Worm (Caenorhabditis elegans) whole organism, midembryonic: ENCODE data around the gene erd-2.2.

Experiments used
- T22C8.4 ChIP-seq: fragments of 200-800 bp; sonication (Bioruptor generic); IDR thresholded peaks from 2 replicates; pipeline ENCODE4 v1.3.6; 2022; ENCODE audit warnings: missing genetic modification characterization, missing compliant biosample characterization
- cog-1 ChIP-seq: sonication (generic microtip); optimal IDR thresholded peaks from 2 replicates; lab custom pipeline; 2016; ENCODE audit warnings: missing genetic modification characterization, missing compliant biosample characterization
- flt-1 ChIP-seq: fragments of 200-800 bp; sonication (Bioruptor generic); IDR thresholded peaks from 2 replicates; pipeline ENCODE4 v1.3.6; 2022; ENCODE audit warnings: missing genetic modification characterization, missing compliant biosample characterization
- klf-2 ChIP-seq: fragments of 200-800 bp; sonication (Bioruptor generic); conservative IDR thresholded peaks from 2 replicates; pipeline ENCODE4 v1.3.6; 2022; ENCODE audit warnings: missing genetic modification reagents, missing genetic modification characterization, missing compliant biosample characterization
- med-1 ChIP-seq: sonication (generic microtip); optimal IDR thresholded peaks from 2 replicates; lab custom pipeline; 2017; ENCODE audit warnings: missing genetic modification characterization, mild to moderate bottlenecking, missing compliant biosample characterization, antibody characterized with exemption, missing genetic modification reagents; ENCODE audit not compliant: insufficient read depth
- ref-1 ChIP-seq: fragments of 200-800 bp; sonication (Bioruptor generic); conservative IDR thresholded peaks from 2 replicates; pipeline ENCODE4 v1.3.6; 2022; ENCODE audit warnings: missing genetic modification reagents, missing genetic modification characterization, missing compliant biosample characterization
- tab-1 ChIP-seq: fragments of 200-800 bp; sonication (Bioruptor generic); IDR thresholded peaks from 2 replicates; pipeline ENCODE4 v1.3.6; 2022; ENCODE audit warnings: missing genetic modification characterization, missing compliant biosample characterization
- ztf-23 ChIP-seq: fragments of 200-800 bp; sonication (Bioruptor generic); IDR thresholded peaks from 2 replicates; pipeline ENCODE4 v1.3.6; 2022; ENCODE audit warnings: missing genetic modification reagents, missing genetic modification characterization, missing compliant biosample characterization
- ztf-29 ChIP-seq: fragments of 200-800 bp; sonication (Bioruptor generic); IDR thresholded peaks from 2 replicates; pipeline ENCODE4 v1.3.6; 2022; ENCODE audit warnings: missing genetic modification reagents, missing genetic modification characterization, missing compliant biosample characterization

DNA sequence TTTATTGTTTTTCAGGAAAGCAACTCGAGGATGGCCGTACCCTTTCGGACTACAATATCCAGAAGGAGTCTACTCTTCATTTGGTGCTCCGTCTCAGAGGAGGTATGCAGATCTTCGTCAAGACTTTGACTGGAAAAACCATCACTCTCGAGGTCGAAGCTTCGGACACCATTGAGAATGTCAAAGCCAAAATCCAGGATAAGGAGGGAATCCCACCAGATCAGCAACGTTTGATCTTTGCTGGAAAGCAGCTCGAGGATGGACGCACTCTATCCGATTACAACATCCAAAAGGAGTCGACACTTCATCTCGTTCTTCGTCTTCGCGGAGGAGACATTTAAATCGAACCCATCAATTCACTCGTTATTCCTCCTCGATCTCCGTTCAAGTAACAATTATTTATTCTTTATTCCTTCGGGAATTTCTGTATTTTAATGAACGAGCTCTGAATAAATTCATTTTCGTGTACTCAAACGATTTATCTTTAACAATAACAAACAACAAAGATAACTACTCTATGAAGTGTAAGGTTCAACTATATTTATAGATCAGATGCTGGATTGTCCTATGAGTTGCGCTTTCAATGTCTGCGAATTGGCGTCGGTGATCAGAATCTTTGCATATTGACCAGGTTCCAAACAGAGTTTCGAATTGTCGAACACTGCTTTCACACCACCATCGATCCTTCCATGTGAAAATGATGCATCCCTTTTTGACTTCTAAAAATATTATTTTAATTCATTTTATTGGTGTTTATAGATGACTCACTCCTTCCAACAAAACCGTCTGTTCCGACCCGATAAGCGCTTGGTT, 36.7 kb downstream of the erd-2.2 start:
- TF ChIP-seq ztf-29 (GFP tag; lab: Robert Waterston, UW) (no peak), flt-1 (no peak), ztf-23 (GFP tag; lab: Robert Waterston, UW) (no peak), klf-2 (GFP tag; lab: Robert Waterston, UW) (no peak), T22C8.4 (0 out of 2 replicates have a peak, but pooled peaks have one; percentile 7), med-1 (GFP tag; lab: Kevin White, UChicago) (no peak), cog-1 (tag; lab: Kevin White, UChicago) (no peak), tab-1 (GFP tag; lab: Robert Waterston, UW) (0 out of 2 replicates have a peak, but pooled peaks have one; percentile 20), ref-1 (GFP tag; lab: Robert Waterston, UW) (no peak)
